Worm (Caenorhabditis elegans) whole organism, L2 larva: ENCODE data around the gene ZC412.10.

ENCODE experiments used
- F13H6.1 ChIP-seq: sonication (generic microtip); optimal IDR thresholded peaks from 2 replicates; lab custom pipeline; 2016; ENCODE audit warnings: missing genetic modification characterization, missing compliant biosample characterization
- R02D3.7 ChIP-seq: fragments of 150-350 bp; optimal IDR thresholded peaks from 2 replicates; lab custom pipeline; 2014; ENCODE audit warnings: missing biosample characterization, missing genetic modification characterization
- ceh-82 ChIP-seq: fragments of 150-350 bp; optimal IDR thresholded peaks from 2 replicates; lab custom pipeline; 2014; ENCODE audit warnings: missing biosample characterization, missing genetic modification characterization
- elt-3 ChIP-seq: sonication (generic microtip); optimal IDR thresholded peaks from 2 replicates; lab custom pipeline; 2017; ENCODE audit warnings: missing biosample characterization, missing genetic modification characterization
- fos-1 ChIP-seq: fragments of 150-350 bp; optimal IDR thresholded peaks from 2 replicates; lab custom pipeline; 2014; ENCODE audit warnings: missing biosample characterization, missing genetic modification characterization
- lin-13 ChIP-seq: fragments of 150-350 bp; optimal IDR thresholded peaks from 2 replicates; lab custom pipeline; 2014; ENCODE audit warnings: missing biosample characterization, missing genetic modification reagents, missing genetic modification characterization
- nhr-11 ChIP-seq: fragments of 150-350 bp; optimal IDR thresholded peaks from 2 replicates; lab custom pipeline; 2014; ENCODE audit warnings: missing biosample characterization, missing genetic modification characterization
- skn-1 ChIP-seq: sonication (generic microtip); optimal IDR thresholded peaks from 2 replicates; lab custom pipeline; 2017; ENCODE audit warnings: missing biosample characterization, missing genetic modification characterization
- unc-39 ChIP-seq: fragments of 150-350 bp; optimal IDR thresholded peaks from 2 replicates; lab custom pipeline; 2014; ENCODE audit warnings: missing biosample characterization, missing genetic modification characterization
- zag-1 ChIP-seq: fragments of 150-350 bp; optimal IDR thresholded peaks from 2 replicates; lab custom pipeline; 2014; ENCODE audit warnings: missing biosample characterization, missing genetic modification characterization
- ztf-11 ChIP-seq: sonication (generic microtip); optimal IDR thresholded peaks from 2 replicates; lab custom pipeline; 2017; ENCODE audit warnings: missing biosample characterization, missing genetic modification characterization
- ztf-4 ChIP-seq: fragments of 150-350 bp; optimal IDR thresholded peaks from 2 replicates; lab custom pipeline; 2014; ENCODE audit warnings: missing biosample characterization, missing genetic modification characterization

DNA sequence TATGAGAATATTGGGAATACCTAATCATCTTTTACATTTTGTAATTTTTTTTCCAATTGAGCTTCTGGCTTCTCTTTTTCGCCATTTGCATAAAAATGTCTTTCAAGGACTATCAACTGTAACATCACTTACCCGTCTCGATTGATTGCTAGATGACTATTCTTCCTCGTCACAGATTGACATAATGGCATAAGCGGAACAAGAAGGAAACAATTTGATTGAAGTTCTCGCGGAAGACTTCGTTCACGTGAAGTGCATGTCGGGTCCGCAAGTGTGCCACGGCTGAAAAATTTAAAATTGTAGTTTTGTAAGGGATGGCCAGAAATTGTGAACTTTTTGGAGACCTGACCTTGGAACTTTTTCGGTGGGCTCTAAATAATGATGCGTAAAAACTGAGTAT is 22.9 kb downstream of the ZC412.10 start:
- TF ChIP-seq zag-1 (no peak), skn-1 (tag; lab: Kevin White, UChicago) (no peak), R02D3.7 (no peak), ztf-11 (tag; lab: Kevin White, UChicago) (no peak), nhr-11 (no peak), elt-3 (tag; lab: Kevin White, UChicago) (no peak), lin-13 (GFP tag; lab: Kevin White, UChicago) (no peak), ztf-4 (tag; lab: Kevin White, UChicago) (no peak), ceh-82 (no peak), unc-39 (tag; lab: Kevin White, UChicago) (no peak), fos-1 (no peak), F13H6.1 (tag; lab: Kevin White, UChicago) (no peak)
